Worm (Caenorhabditis elegans): ENCODE data around the gene drd-10.

Gene drd-10

DNA sequence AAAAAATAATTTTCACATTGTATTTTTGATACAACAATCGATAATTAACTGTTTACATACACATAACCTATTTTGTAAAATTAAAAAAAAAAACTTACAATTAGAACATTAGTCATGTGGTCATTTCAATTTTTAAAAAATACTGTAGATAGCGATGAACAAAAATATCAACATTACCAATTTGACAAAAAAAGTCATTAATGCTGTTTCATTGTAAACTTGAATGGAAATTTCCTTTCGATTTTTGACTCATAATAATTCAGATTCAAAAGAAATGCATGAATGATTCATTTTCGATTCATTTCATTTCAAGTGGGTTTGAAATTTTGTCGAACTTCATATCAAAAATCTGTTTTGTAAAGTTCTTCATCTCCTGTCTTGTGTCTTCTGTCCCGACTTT lies 2.1 kb downstream of the drd-10 start, which contains the start of gene C33G8.2:
Gene C33G8.2 (plus strand): TSS at position 301 of the 400 bp plus-strand sequence.
- no peak for TF ChIP-seq mab-9 (GFP tag; IDR thresholded peaks at IDR 0.05)
- TF ChIP-seq ceh-90 (tag; optimal IDR thresholded peaks at IDR 0.05), result no peak
- no peak for TF ChIP-seq efl-1 (optimal IDR thresholded peaks at IDR 0.05)
- peak in 1 of 2 experiments; percentile 31 for TF ChIP-seq efl-1 (GFP tag; optimal IDR thresholded peaks at IDR 0.05 in 1 of 2)
- no peak for TF ChIP-seq alr-1 (tag; optimal IDR thresholded peaks at IDR 0.05; ENCODE audit: borderline replicate concordance)
- no peak for TF ChIP-seq hlh-4 (tag; optimal IDR thresholded peaks at IDR 0.05)

DNA sequence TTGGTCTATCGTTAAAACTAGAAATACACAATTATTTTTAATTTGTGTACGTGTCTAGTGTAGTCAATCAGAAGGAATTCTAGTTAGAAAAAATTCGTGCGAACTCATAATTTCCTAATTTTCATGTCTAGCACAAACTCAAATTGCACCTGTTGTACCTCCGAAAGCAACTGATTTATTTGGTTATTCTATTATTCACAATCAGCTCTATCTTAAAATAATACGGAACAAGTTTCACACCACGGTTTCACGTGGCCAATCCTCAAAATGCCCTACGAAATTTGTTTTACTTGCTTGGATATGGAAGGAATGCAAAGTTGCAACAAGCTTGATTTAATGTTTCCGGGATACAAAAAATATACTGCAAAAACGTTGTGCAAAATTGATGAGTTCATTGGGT lies 5.2 kb downstream of the drd-10 start, which contains the start of gene srw-127:
Gene srw-127 (plus strand): TSS at position 301 of the 400 bp plus-strand sequence.
- TF ChIP-seq ztf-11 (tag; optimal IDR thresholded peaks at IDR 0.05), result no peak
- TF ChIP-seq lir-3 (tag; optimal IDR thresholded peaks at IDR 0.05; ENCODE audit: poor library complexity), result no peak
- TF ChIP-seq elt-3 (tag; optimal IDR thresholded peaks at IDR 0.05), result no peak
- TF ChIP-seq fos-1 (tag; optimal IDR thresholded peaks at IDR 0.05), result no peak
- no peak for TF ChIP-seq unc-30 (tag; optimal IDR thresholded peaks at IDR 0.05)
- no peak for TF ChIP-seq sptf-1 (tag; optimal IDR thresholded peaks at IDR 0.05)
- no peak for TF ChIP-seq fkh-4 (tag; optimal IDR thresholded peaks at IDR 0.05; ENCODE audit: borderline replicate concordance)
- no peak for TF ChIP-seq nhr-28 (tag; optimal IDR thresholded peaks at IDR 0.05)
- TF ChIP-seq nhr-77 (tag; optimal IDR thresholded peaks at IDR 0.05), result no peak
- TF ChIP-seq snpc-4 (tag; optimal IDR thresholded peaks at IDR 0.05), result no peak
- TF ChIP-seq nhr-20 (tag; optimal IDR thresholded peaks at IDR 0.05), result no peak
- no peak for TF ChIP-seq tbx-2 (tag; optimal IDR thresholded peaks at IDR 0.05)
- TF ChIP-seq hlh-4 (tag; optimal IDR thresholded peaks at IDR 0.05), result no peak
- no peak for TF ChIP-seq ceh-90 (tag; optimal IDR thresholded peaks at IDR 0.05)
- TF ChIP-seq egl-27 (tag; optimal IDR thresholded peaks at IDR 0.05), result no peak

DNA sequence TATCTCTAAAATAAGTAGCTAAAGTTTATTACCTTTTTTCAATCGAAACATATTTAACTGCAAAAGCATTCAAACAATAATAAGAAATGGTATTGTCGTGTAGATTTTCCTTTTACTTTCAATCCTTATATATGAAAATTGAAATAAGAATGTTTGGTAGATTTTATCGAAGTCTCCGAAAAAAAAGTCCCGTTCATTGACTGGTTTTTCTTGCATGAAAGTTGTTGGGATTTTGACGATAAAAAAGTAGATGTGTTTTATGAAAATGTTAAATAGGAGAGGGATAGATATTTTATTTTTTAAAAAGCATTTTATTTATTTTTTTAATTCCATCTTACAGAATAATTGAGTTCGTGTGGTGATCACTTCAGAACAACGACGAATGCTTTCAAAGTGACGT lies 8.5 kb downstream of the drd-10 start, which contains the start of gene C33G8.13:
Gene C33G8.13 (minus strand): TSS at position 101 of the 400 bp plus-strand sequence.
- no peak for TF ChIP-seq egl-27 (tag; optimal IDR thresholded peaks at IDR 0.05)
- no peak for TF ChIP-seq aly-2 (tag; optimal IDR thresholded peaks at IDR 0.05)
- no peak for TF ChIP-seq nhr-20 (tag; optimal IDR thresholded peaks at IDR 0.05)
- no peak for TF ChIP-seq egl-13 (tag; optimal IDR thresholded peaks at IDR 0.05)
- no peak for TF ChIP-seq unc-130 (tag; optimal IDR thresholded peaks at IDR 0.05)
- no peak for TF ChIP-seq nhr-11 (tag; optimal IDR thresholded peaks at IDR 0.05)
- TF ChIP-seq vab-15 (tag; optimal IDR thresholded peaks at IDR 0.05), result no peak
- TF ChIP-seq lin-14 (GFP tag; optimal IDR thresholded peaks at IDR 0.05), result no peak
- TF ChIP-seq pag-3 (tag; optimal IDR thresholded peaks at IDR 0.05; ENCODE audit: borderline replicate concordance, insufficient read depth), result no peak

DNA sequence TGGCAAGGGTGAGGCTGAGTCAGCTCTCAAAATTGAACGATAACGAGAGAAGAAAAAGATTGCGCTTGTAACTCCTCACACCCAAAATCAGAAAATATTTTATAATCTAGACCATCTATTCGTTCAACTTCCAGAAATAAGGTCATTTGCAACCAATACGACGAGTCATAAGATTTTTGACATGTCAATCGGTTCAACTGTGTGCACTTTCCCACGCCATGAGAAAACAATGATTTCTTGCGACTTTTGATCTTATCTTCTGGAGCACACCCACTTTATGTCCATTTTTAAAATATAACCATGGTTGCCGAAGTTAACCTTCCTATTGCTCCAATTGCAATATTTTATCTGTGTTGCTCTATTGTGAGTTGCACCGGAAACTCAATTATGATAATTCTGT lies 9.7 kb downstream of the drd-10 start, which contains the start of gene srsx-32:
Gene srsx-32 (plus strand): TSS at position 301 of the 400 bp plus-strand sequence.
- TF ChIP-seq pag-3 (tag; optimal IDR thresholded peaks at IDR 0.05; ENCODE audit: borderline replicate concordance, insufficient read depth) (no peak), jun-1 (tag; optimal IDR thresholded peaks at IDR 0.05) (no peak), unc-130 (tag; optimal IDR thresholded peaks at IDR 0.05) (no peak), snpc-4 (tag; optimal IDR thresholded peaks at IDR 0.05) (no peak), ztf-11 (tag; optimal IDR thresholded peaks at IDR 0.05) (no peak), mef-2 (tag; optimal IDR thresholded peaks at IDR 0.05) (no peak), vab-15 (tag; optimal IDR thresholded peaks at IDR 0.05) (no peak), Y116A8C.19 (tag; optimal IDR thresholded peaks at IDR 0.05; ENCODE audit: borderline replicate concordance) (no peak), pax-3 (tag; optimal IDR thresholded peaks at IDR 0.05) (no peak), unc-62 (GFP tag; optimal IDR thresholded peaks at IDR 0.05) (no peak), ceh-63 (GFP tag; optimal IDR thresholded peaks at IDR 0.05) (no peak)

DNA sequence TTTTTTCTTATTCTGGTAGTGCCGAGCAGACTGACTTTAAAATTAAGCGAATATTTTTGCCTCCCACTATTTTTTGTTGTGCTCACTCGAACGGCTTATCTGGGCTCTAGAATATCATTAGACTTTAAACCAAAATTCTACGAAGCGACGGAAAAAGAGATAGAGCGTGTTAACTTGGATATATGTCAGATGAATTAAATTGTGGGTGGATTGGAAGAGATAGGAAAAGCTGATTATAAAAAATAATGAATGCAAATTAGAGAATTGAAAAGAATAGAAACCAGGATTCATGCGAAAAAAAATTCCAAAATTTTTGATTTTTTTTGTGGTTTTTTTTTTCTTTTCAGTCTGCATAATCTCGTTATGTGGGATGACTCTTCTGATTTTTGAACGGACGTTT lies 14.4 kb downstream of the drd-10 start, which contains the start of gene F20A1.4:
Gene F20A1.4 (minus strand): TSS at position 101 of the 400 bp plus-strand sequence.
- TF ChIP-seq jun-1 (tag; optimal IDR thresholded peaks at IDR 0.05) (no peak), aha-1 (tag; optimal IDR thresholded peaks at IDR 0.05) (no peak), dsc-1 (tag; optimal IDR thresholded peaks at IDR 0.05) (peak; percentile 76), nhr-76 (tag; optimal IDR thresholded peaks at IDR 0.05) (no peak), swsn-7 (tag; optimal IDR thresholded peaks at IDR 0.05) (no peak), sox-4 (tag; optimal IDR thresholded peaks at IDR 0.05) (no peak)

Measured in whole organism, L1 larva.